Worm (Caenorhabditis elegans) whole organism, young adult: ENCODE results near the gene F23D12.7.
A peak's percentile ranks its signal among the peaks of the same experiment; 100 is the strongest.

Experiments
- C06A6.2 ChIP-seq: fragments of 200-800 bp; sonication (Bioruptor generic); conservative IDR thresholded peaks from 2 replicates; pipeline ENCODE4 v1.3.6; 2022; ENCODE audit warnings: missing genetic modification characterization, missing compliant biosample characterization
- F49E8.2 ChIP-seq: sonication (generic microtip); optimal IDR thresholded peaks from 3 replicates; lab custom pipeline; 2017; ENCODE audit warnings: missing genetic modification characterization, mild to moderate bottlenecking, missing compliant biosample characterization, antibody characterized with exemption, moderate library complexity; ENCODE audit not compliant: insufficient read depth
- F55B11.4 ChIP-seq: sonication (generic microtip); optimal IDR thresholded peaks from 2 replicates; lab custom pipeline; 2016; ENCODE audit warnings: missing compliant biosample characterization, missing genetic modification characterization, borderline replicate concordance; ENCODE audit not compliant: insufficient read depth
- K12H6.12 ChIP-seq: fragments of 200-800 bp; sonication (Bioruptor generic); optimal IDR thresholded peaks from 2 replicates; lab custom pipeline; 2018; ENCODE audit warnings: mild to moderate bottlenecking, missing genetic modification characterization, missing compliant biosample characterization
- T07F8.4 ChIP-seq: sonication (generic microtip); optimal IDR thresholded peaks from 2 replicates; lab custom pipeline; 2016; ENCODE audit warnings: mild to moderate bottlenecking, missing genetic modification characterization, moderate library complexity, missing compliant biosample characterization
- bed-1 ChIP-seq: fragments of 200-800 bp; sonication (Bioruptor generic); IDR thresholded peaks from 2 replicates; pipeline ENCODE4 v1.3.6; 2022; ENCODE audit warnings: missing genetic modification reagents, missing genetic modification characterization, missing compliant biosample characterization
- cebp-1 ChIP-seq, 2 experiments: fragments of 200-800 bp in 1 of 2; sonication (Bioruptor generic) in 1 of 2; sonication (generic microtip) in 1 of 2; IDR thresholded peaks in 1 of 2; optimal IDR thresholded peaks in 1 of 2; 2 replicates each; pipeline versions ENCODE4 v1.3.6 to Lab custom; 2017 to 2022; ENCODE audit warnings: missing compliant biosample characterization in 2 of 2, missing genetic modification characterization in 2 of 2, mild to moderate bottlenecking in 1 of 2, missing genetic modification reagents in 1 of 2, moderate library complexity in 1 of 2
- ceh-100 ChIP-seq: fragments of 200-800 bp; sonication (Bioruptor generic); IDR thresholded peaks from 2 replicates; pipeline ENCODE4 v1.3.6; 2022; ENCODE audit warnings: missing genetic modification reagents, missing genetic modification characterization, missing compliant biosample characterization
- ceh-40 ChIP-seq: fragments of 200-800 bp; sonication (Bioruptor generic); IDR thresholded peaks from 2 replicates; pipeline ENCODE4 v1.3.6; 2022; ENCODE audit warnings: missing genetic modification characterization, missing compliant biosample characterization
- ceh-91 ChIP-seq: fragments of 200-800 bp; sonication (Bioruptor generic); IDR thresholded peaks from 2 replicates; pipeline ENCODE4 v1.3.6; 2022; ENCODE audit warnings: missing genetic modification reagents, missing genetic modification characterization, missing compliant biosample characterization
- die-1 ChIP-seq: sonication (generic microtip); optimal IDR thresholded peaks from 2 replicates; lab custom pipeline; 2016; ENCODE audit warnings: missing genotype, mild to moderate bottlenecking, missing genetic modification characterization, missing compliant biosample characterization
- dox-1 ChIP-seq: fragments of 200-800 bp; sonication (Bioruptor generic); IDR thresholded peaks from 2 replicates; pipeline ENCODE4 v1.3.6; 2022; ENCODE audit warnings: missing genetic modification reagents, missing genetic modification characterization, missing compliant biosample characterization
- dpl-1 ChIP-seq: fragments of 150-350 bp; optimal IDR thresholded peaks from 2 replicates; lab custom pipeline; 2014; ENCODE audit warnings: missing biosample characterization, missing genetic modification reagents, missing genetic modification characterization
- egl-44 ChIP-seq: fragments of 200-800 bp; sonication (Bioruptor generic); IDR thresholded peaks from 2 replicates; pipeline ENCODE4 v1.3.6; 2022; ENCODE audit warnings: missing genetic modification reagents, missing genetic modification characterization, missing compliant biosample characterization
- egrh-3 ChIP-seq: fragments of 200-800 bp; sonication (Bioruptor generic); IDR thresholded peaks from 2 replicates; pipeline ENCODE4 v1.3.6; 2022; ENCODE audit warnings: missing genetic modification reagents, missing genetic modification characterization, missing compliant biosample characterization
- ekl-4 ChIP-seq: fragments of 200-800 bp; sonication (Bioruptor generic); IDR thresholded peaks from 2 replicates; pipeline ENCODE4 v1.3.6; 2022; ENCODE audit warnings: missing genetic modification reagents, missing genetic modification characterization, missing compliant biosample characterization
- fkh-3 ChIP-seq: sonication (generic microtip); optimal IDR thresholded peaks from 2 replicates; lab custom pipeline; 2016; ENCODE audit warnings: mild to moderate bottlenecking, missing genetic modification characterization, missing compliant biosample characterization
- let-607 ChIP-seq, 2 experiments: fragments of 200-800 bp in 1 of 2; sonication (Bioruptor generic) in 1 of 2; sonication (generic microtip) in 1 of 2; optimal IDR thresholded peaks; 2 replicates each; lab custom pipeline; 2016 to 2018; ENCODE audit warnings: mild to moderate bottlenecking in 2 of 2, missing compliant biosample characterization in 2 of 2, missing genetic modification characterization in 2 of 2, moderate library complexity in 2 of 2, missing genotype in 1 of 2
- lin-35 ChIP-seq, 3 experiments: fragments of 150-350 bp in 2 of 3; sonication (generic microtip) in 1 of 3; optimal IDR thresholded peaks; 2 replicates each; lab custom pipeline; 2014 to 2018; ENCODE audit warnings: missing biosample characterization in 3 of 3, missing genetic modification characterization in 3 of 3, missing genetic modification reagents in 3 of 3
- lsy-27 ChIP-seq: sonication (generic microtip); optimal IDR thresholded peaks from 2 replicates; lab custom pipeline; 2017; ENCODE audit warnings: missing genetic modification characterization, mild to moderate bottlenecking, missing compliant biosample characterization, antibody characterized with exemption, missing genotype, borderline replicate concordance; ENCODE audit not compliant: insufficient read depth
- madf-10 ChIP-seq: sonication (generic microtip); optimal IDR thresholded peaks from 2 replicates; lab custom pipeline; 2016; ENCODE audit warnings: mild to moderate bottlenecking, missing genetic modification characterization, missing compliant biosample characterization
- mxl-1 ChIP-seq: sonication (generic microtip); optimal IDR thresholded peaks from 2 replicates; lab custom pipeline; 2016; ENCODE audit warnings: missing genetic modification characterization, missing compliant biosample characterization
- nhr-120 ChIP-seq: fragments of 200-800 bp; sonication (Bioruptor generic); IDR thresholded peaks from 2 replicates; pipeline ENCODE4 v1.3.6; 2022; ENCODE audit warnings: missing genetic modification characterization, missing compliant biosample characterization
- nhr-80 ChIP-seq: sonication (generic microtip); optimal IDR thresholded peaks from 2 replicates; lab custom pipeline; 2016; ENCODE audit warnings: missing genetic modification characterization, missing compliant biosample characterization
- nhr-90 ChIP-seq: sonication (generic microtip); optimal IDR thresholded peaks from 2 replicates; lab custom pipeline; 2016; ENCODE audit warnings: missing genotype, mild to moderate bottlenecking, missing genetic modification characterization, missing compliant biosample characterization
- sea-2 ChIP-seq: fragments of 200-800 bp; sonication (Bioruptor generic); IDR thresholded peaks from 2 replicates; pipeline ENCODE4 v1.3.6; 2022; ENCODE audit warnings: missing genetic modification characterization, missing compliant biosample characterization
- snpc-1.1 ChIP-seq: sonication (generic microtip); optimal IDR thresholded peaks from 2 replicates; lab custom pipeline; 2017; ENCODE audit warnings: missing genetic modification characterization, mild to moderate bottlenecking, missing compliant biosample characterization, antibody characterized with exemption, moderate library complexity, missing genotype, missing genetic modification reagents; ENCODE audit not compliant: insufficient read depth
- snpc-1.3 ChIP-seq: sonication (generic microtip); optimal IDR thresholded peaks from 2 replicates; lab custom pipeline; 2017; ENCODE audit warnings: missing genetic modification characterization, mild to moderate bottlenecking, missing compliant biosample characterization, antibody characterized with exemption, moderate library complexity, missing genotype, missing genetic modification reagents; ENCODE audit not compliant: insufficient read depth
- snpc-3.4 ChIP-seq: sonication (generic microtip); optimal IDR thresholded peaks from 2 replicates; lab custom pipeline; 2017; ENCODE audit warnings: missing genetic modification characterization, mild to moderate bottlenecking, missing compliant biosample characterization, antibody characterized with exemption, moderate library complexity, missing genotype, missing genetic modification reagents
- tbx-9 ChIP-seq: sonication (generic microtip); optimal IDR thresholded peaks from 2 replicates; lab custom pipeline; 2016; ENCODE audit warnings: borderline replicate concordance, missing genetic modification characterization, inconsistent platforms, missing compliant biosample characterization
- unc-62 ChIP-seq: fragments of 150-350 bp; optimal IDR thresholded peaks from 2 replicates; lab custom pipeline; 2014; ENCODE audit warnings: missing biosample characterization, missing genetic modification reagents, missing genetic modification characterization
- zim-3 ChIP-seq: sonication (generic microtip); optimal IDR thresholded peaks from 2 replicates; lab custom pipeline; 2017; ENCODE audit warnings: mild to moderate bottlenecking, missing genetic modification characterization, moderate library complexity, missing compliant biosample characterization
- ztf-6 ChIP-seq: fragments of 200-800 bp; sonication (Bioruptor generic); IDR thresholded peaks from 2 replicates; pipeline ENCODE4 v1.3.6; 2022; ENCODE audit warnings: missing genetic modification reagents, missing genetic modification characterization, missing compliant biosample characterization

F23D12.7 gene

ce11 chrX:14489945-14490344 is 36.3 kb upstream of the F23D12.7 start, which contains the start of gene his-24 (continued):
- no peak for TF ChIP-seq ceh-91 (GFP tag; lab: Robert Waterston, UW)
- no peak for TF ChIP-seq F55B11.4 (tag; lab: Kevin White, UChicago)
- TF ChIP-seq let-607 (tag; optimal IDR thresholded peaks at IDR 0.05; lab: Kevin White, UChicago) = no peak
- TF ChIP-seq nhr-80 (tag; lab: Kevin White, UChicago) = peak; percentile 37

- TF ChIP-seq ceh-100 (GFP tag; lab: Robert Waterston, UW) = no peak
Measured at ce11 chrX:14487832-14488231, 34.2 kb upstream of the F23D12.7 start.

- TF ChIP-seq lin-35 (GFP tag; optimal IDR thresholded peaks at IDR 0.05; lab: Kevin White, UChicago) (no peak), snpc-3.4 (tag; lab: Kevin White, UChicago) (no peak), snpc-1.1 (tag; lab: Kevin White, UChicago) (no peak), ceh-40 (no peak), egl-44 (no peak), madf-10 (tag; lab: Kevin White, UChicago) (no peak), snpc-1.3 (tag; lab: Kevin White, UChicago) (no peak), cebp-1 (GFP tag; IDR thresholded peaks at IDR 0.05; lab: Robert Waterston, UW) (no peak), cebp-1 (tag; optimal IDR thresholded peaks at IDR 0.05; lab: Kevin White, UChicago) (no peak), egrh-3 (GFP tag; lab: Robert Waterston, UW) (no peak), ekl-4 (no peak), T07F8.4 (tag; lab: Kevin White, UChicago) (no peak), fkh-3 (tag; lab: Kevin White, UChicago) (no peak), ztf-6 (GFP tag; lab: Robert Waterston, UW) (no peak), tbx-9 (tag; lab: Kevin White, UChicago) (no peak), nhr-90 (no peak), C06A6.2 (GFP tag; lab: Robert Waterston, UW) (no peak)
Measured at ce11 chrX:14487333-14487732, 33.7 kb upstream of the F23D12.7 start.

- TF ChIP-seq sea-2 (GFP tag; lab: Robert Waterston, UW) (no peak), C06A6.2 (GFP tag; lab: Robert Waterston, UW) (no peak), snpc-1.1 (tag; lab: Kevin White, UChicago) (no peak), lsy-27 (tag; lab: Kevin White, UChicago) (no peak), die-1 (no peak), zim-3 (no peak), K12H6.12 (tag; lab: Kevin White, UChicago) (no peak), mxl-1 (tag; lab: Kevin White, UChicago) (no peak), bed-1 (GFP tag; lab: Robert Waterston, UW) (no peak), dpl-1 (no peak), dox-1 (GFP tag; lab: Robert Waterston, UW) (no peak), unc-62 (no peak), F49E8.2 (tag; lab: Kevin White, UChicago) (no peak), nhr-120 (GFP tag; lab: Robert Waterston, UW) (no peak)
Measured at ce11 chrX:14486503-14486902, 32.9 kb upstream of the F23D12.7 start.
